Worm (Caenorhabditis elegans) whole organism, early embryonic: ENCODE data around the gene sma-10.

Experiments
- B0310.2 ChIP-seq: sonication (generic microtip); optimal IDR thresholded peaks from 2 replicates; lab custom pipeline; 2016; ENCODE audit warnings: mild to moderate bottlenecking, missing genetic modification characterization, missing compliant biosample characterization
- F13C5.2 ChIP-seq: sonication (generic microtip); optimal IDR thresholded peaks from 2 replicates; lab custom pipeline; 2017; ENCODE audit warnings: mild to moderate bottlenecking, missing genetic modification characterization, inconsistent platforms, missing compliant biosample characterization
- aly-1 ChIP-seq: sonication (generic microtip); optimal IDR thresholded peaks from 2 replicates; lab custom pipeline; 2016; ENCODE audit warnings: missing genetic modification characterization, missing compliant biosample characterization
- ama-1 ChIP-seq: fragments of 150-350 bp; optimal IDR thresholded peaks from 2 replicates; lab custom pipeline; 2014
- ceh-13 ChIP-seq: fragments of 200-800 bp; sonication (Bioruptor generic); optimal IDR thresholded peaks from 2 replicates; lab custom pipeline; 2018; ENCODE audit warnings: mild to moderate bottlenecking, missing genetic modification characterization, missing compliant biosample characterization
- ceh-36 ChIP-seq: sonication (generic microtip); optimal IDR thresholded peaks from 2 replicates; lab custom pipeline; 2016; ENCODE audit warnings: missing genetic modification characterization, inconsistent platforms, missing compliant biosample characterization
- ets-7 ChIP-seq: sonication (generic microtip); optimal IDR thresholded peaks from 2 replicates; lab custom pipeline; 2016; ENCODE audit warnings: missing genotype, missing genetic modification characterization, missing compliant biosample characterization
- flt-1 ChIP-seq: fragments of 200-800 bp; sonication (Bioruptor generic); IDR thresholded peaks from 2 replicates; pipeline ENCODE4 v1.3.6; 2022; ENCODE audit warnings: missing genetic modification characterization, missing compliant biosample characterization
- hmbx-1 ChIP-seq: sonication (generic microtip); optimal IDR thresholded peaks from 2 replicates; lab custom pipeline; 2016; ENCODE audit warnings: mild to moderate bottlenecking, missing genetic modification characterization, missing compliant biosample characterization
- hmg-4 ChIP-seq: fragments of 200-800 bp; sonication (Bioruptor generic); optimal IDR thresholded peaks from 2 replicates; lab custom pipeline; 2018; ENCODE audit warnings: mild to moderate bottlenecking, missing genetic modification characterization, missing compliant biosample characterization
- hnd-1 ChIP-seq: sonication (generic microtip); optimal IDR thresholded peaks from 2 replicates; lab custom pipeline; 2016; ENCODE audit warnings: missing genetic modification characterization, missing compliant biosample characterization
- pes-1 ChIP-seq: fragments of 200-800 bp; sonication (Bioruptor generic); IDR thresholded peaks from 2 replicates; pipeline ENCODE4 v1.3.6; 2022; ENCODE audit warnings: missing genetic modification reagents, missing genetic modification characterization, missing compliant biosample characterization
- scrt-1 ChIP-seq: fragments of 200-800 bp; sonication (Bioruptor generic); IDR thresholded peaks from 2 replicates; pipeline ENCODE4 v1.3.6; 2022; ENCODE audit warnings: missing genetic modification characterization, missing compliant biosample characterization
- sea-1 ChIP-seq: fragments of 200-800 bp; sonication (Bioruptor generic); conservative IDR thresholded peaks from 2 replicates; pipeline ENCODE4 v1.3.6; 2022; ENCODE audit warnings: missing genetic modification characterization, missing compliant biosample characterization
- tbx-11 ChIP-seq: fragments of 200-800 bp; sonication (Bioruptor generic); IDR thresholded peaks from 2 replicates; pipeline ENCODE4 v1.3.6; 2022; ENCODE audit warnings: missing genetic modification characterization, missing compliant biosample characterization
- tbx-37 ChIP-seq: fragments of 200-800 bp; sonication (Bioruptor generic); conservative IDR thresholded peaks from 2 replicates; pipeline ENCODE4 v1.3.6; 2022; ENCODE audit warnings: missing genetic modification reagents, missing genetic modification characterization, missing compliant biosample characterization
- tra-4 ChIP-seq: sonication (generic microtip); optimal IDR thresholded peaks from 2 replicates; lab custom pipeline; 2017; ENCODE audit warnings: missing genetic modification characterization, missing compliant biosample characterization

sma-10 gene

DNA sequence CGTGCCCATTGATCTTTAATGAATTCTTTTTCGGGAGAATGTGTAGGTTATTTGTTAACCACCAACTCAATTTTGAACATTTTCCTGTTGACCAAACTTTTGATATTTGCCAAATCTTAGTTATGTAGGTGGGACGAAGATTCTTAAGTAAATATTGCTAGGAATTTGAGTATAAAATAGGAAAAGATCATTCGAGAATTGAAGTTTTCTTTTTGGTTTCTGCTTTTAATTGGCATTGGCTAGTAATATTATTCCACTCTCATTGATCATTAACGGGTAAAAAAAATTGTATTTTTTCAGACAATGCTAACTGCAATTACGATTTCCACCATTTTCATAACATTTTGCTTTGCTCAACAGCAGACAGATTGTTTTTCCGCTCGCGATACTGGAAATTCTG lies 8.1 kb upstream of the sma-10 start, which contains the start of gene T21D12.12:
T21D12.12 (plus strand) TSS at position 301 of the 400 bp plus-strand sequence.
- TF ChIP-seq tra-4 (no peak), hmg-4 (GFP tag; lab: Kevin White, UChicago) (no peak), ceh-36 (tag; lab: Kevin White, UChicago) (no peak), tbx-37 (no peak), F13C5.2 (tag; lab: Kevin White, UChicago) (no peak), flt-1 (GFP tag; lab: Robert Waterston, UW) (no peak), sea-1 (no peak), ets-7 (tag; lab: Kevin White, UChicago) (no peak), aly-1 (tag; lab: Kevin White, UChicago) (no peak), ceh-13 (GFP tag; lab: Kevin White, UChicago) (no peak), B0310.2 (no peak), hnd-1 (tag; lab: Kevin White, UChicago) (no peak), hmbx-1 (no peak), pes-1 (no peak), ama-1 (lab: Kevin White, UChicago) (no peak)

DNA sequence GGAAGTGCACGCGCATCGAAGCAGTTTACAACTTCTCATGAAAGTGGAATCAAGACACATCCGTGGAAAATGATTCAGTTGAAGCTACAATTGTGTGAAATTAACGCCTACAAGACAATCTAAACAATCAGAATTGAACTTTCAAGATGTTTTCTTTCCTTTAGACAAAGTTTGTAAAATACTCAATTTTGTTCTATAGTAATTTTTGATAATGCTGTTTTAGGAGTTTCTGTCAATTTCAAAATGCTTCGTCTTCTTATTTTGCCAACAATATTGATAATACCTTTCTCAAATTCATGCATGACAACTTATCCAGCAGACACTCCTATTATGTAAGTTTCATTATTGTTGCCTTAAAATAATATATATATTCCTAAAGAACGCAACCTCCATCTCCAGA lies 5.1 kb upstream of the sma-10 start, which contains the start of gene T21D12.11:
T21D12.11 (plus strand) TSS at position 301 of the 400 bp plus-strand sequence.
- TF ChIP-seq ets-7 (tag; lab: Kevin White, UChicago) (no peak), tbx-37 (no peak), aly-1 (tag; lab: Kevin White, UChicago) (no peak), tbx-11 (no peak)

DNA sequence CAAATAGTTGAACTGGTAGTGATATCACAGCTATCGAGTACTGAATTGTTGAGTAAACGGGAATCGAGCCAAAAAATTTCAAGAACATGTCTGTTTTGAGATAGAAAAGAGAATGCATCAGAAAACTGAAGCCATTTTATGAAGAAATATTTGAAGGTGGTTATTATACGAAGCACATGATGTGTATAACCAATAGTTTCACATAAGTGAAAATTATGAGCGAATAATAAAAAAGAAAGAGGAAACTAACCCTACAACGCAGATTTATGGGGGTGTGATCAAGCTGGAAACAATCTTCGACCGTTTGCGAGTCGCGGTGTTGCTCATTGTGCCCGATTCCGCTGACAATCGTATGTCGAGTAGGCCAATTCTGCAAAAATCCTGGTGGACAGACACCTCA lies 921 bp upstream of the sma-10 start, which contains the start of gene srh-282:
srh-282 (minus strand) TSS at position 101 of the 400 bp plus-strand sequence.
- TF ChIP-seq pes-1 (no peak), tra-4 (no peak)

DNA sequence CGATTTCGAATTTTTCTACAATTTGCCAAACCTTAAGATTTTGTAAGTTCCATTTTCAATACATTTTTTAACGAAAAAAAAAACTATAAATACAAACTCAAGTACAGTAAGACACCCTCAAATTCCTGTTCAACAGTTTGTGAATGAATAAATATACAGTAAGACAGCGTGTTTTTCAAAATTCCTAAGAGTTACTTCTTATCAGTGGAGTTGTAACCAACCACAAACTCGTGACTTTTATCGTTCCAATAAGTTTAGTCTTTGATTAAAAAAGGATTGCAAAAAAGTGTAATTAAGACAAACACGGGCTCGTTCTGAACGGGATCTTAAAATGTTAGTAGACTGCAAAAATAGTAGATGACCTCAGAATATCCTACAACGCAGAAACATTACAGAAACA lies 926 bp downstream of the sma-10 start:
- TF ChIP-seq tra-4 = no peak
- no peak for TF ChIP-seq ama-1 (lab: Kevin White, UChicago)
- TF ChIP-seq hmbx-1 = no peak
- TF ChIP-seq flt-1 (GFP tag; lab: Robert Waterston, UW) = no peak
- no peak for TF ChIP-seq ets-7 (tag; lab: Kevin White, UChicago)
- TF ChIP-seq hnd-1 (tag; lab: Kevin White, UChicago) = no peak
- TF ChIP-seq tbx-37 = no peak
- no peak for TF ChIP-seq hmg-4 (GFP tag; lab: Kevin White, UChicago)
- no peak for TF ChIP-seq F13C5.2 (tag; lab: Kevin White, UChicago)
- TF ChIP-seq B0310.2 = no peak
- no peak for TF ChIP-seq pes-1
- TF ChIP-seq ceh-36 (tag; lab: Kevin White, UChicago) = no peak
- no peak for TF ChIP-seq sea-1
- no peak for TF ChIP-seq ceh-13 (GFP tag; lab: Kevin White, UChicago)
- no peak for TF ChIP-seq scrt-1 (GFP tag; lab: Robert Waterston, UW)
- TF ChIP-seq tbx-11 = no peak
- TF ChIP-seq aly-1 (tag; lab: Kevin White, UChicago) = no peak

DNA sequence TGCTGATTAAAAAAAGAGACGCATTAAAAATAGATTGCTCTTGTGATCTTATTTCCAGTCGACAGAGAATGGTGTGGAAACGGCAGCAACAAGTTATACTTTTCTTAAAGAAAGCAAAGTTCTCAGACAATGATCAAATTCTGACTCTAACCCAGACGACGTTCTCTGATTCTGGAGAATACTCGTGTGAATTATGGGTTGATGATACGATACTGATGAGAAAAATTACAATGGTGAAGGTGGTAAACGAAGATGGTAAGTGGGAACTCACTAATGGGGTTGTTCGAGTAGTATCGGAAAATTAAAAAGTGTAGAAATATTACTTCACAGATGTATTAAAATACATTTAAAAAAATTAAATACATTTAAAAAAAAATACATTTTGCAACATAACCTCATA lies 4.1 kb downstream of the sma-10 start:
- no peak for TF ChIP-seq hmg-4 (GFP tag; lab: Kevin White, UChicago)
- TF ChIP-seq flt-1 (GFP tag; lab: Robert Waterston, UW) = no peak
- TF ChIP-seq ceh-13 (GFP tag; lab: Kevin White, UChicago) = no peak
- TF ChIP-seq tbx-11 = no peak
- TF ChIP-seq aly-1 (tag; lab: Kevin White, UChicago) = no peak
- no peak for TF ChIP-seq tra-4
- no peak for TF ChIP-seq pes-1
- TF ChIP-seq ama-1 (lab: Kevin White, UChicago) = no peak
- no peak for TF ChIP-seq F13C5.2 (tag; lab: Kevin White, UChicago)
- TF ChIP-seq hmbx-1 = no peak

DNA sequence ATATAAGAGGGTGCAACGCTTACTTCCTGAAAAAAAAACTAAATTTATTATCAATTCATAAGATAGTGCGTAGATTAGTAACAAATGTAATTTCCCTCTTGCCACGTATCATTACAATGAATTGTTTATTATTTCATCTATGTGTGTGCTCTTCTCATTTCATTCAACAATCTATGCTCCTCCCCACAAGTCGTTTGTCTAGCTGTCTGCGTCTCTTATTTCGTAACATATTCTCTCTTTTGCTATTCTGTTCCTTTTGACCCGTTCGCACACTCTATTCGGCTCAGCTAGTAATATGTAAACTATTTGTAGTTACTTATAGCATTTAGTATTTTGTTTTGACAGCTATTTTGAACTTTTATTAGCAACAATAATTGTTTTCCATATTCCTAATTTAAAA lies 7.8 kb downstream of the sma-10 start:
- TF ChIP-seq aly-1 (tag; lab: Kevin White, UChicago) = no peak
- TF ChIP-seq ceh-13 (GFP tag; lab: Kevin White, UChicago) = no peak
- TF ChIP-seq ama-1 (lab: Kevin White, UChicago) = no peak
- no peak for TF ChIP-seq F13C5.2 (tag; lab: Kevin White, UChicago)
- no peak for TF ChIP-seq hmbx-1
- no peak for TF ChIP-seq tra-4
- TF ChIP-seq tbx-11 = no peak
- no peak for TF ChIP-seq tbx-37
- no peak for TF ChIP-seq hmg-4 (GFP tag; lab: Kevin White, UChicago)
- TF ChIP-seq ceh-36 (tag; lab: Kevin White, UChicago) = no peak
- TF ChIP-seq hnd-1 (tag; lab: Kevin White, UChicago) = no peak
- TF ChIP-seq flt-1 (GFP tag; lab: Robert Waterston, UW) = no peak
- no peak for TF ChIP-seq scrt-1 (GFP tag; lab: Robert Waterston, UW)
- no peak for TF ChIP-seq ets-7 (tag; lab: Kevin White, UChicago)
- no peak for TF ChIP-seq B0310.2

DNA sequence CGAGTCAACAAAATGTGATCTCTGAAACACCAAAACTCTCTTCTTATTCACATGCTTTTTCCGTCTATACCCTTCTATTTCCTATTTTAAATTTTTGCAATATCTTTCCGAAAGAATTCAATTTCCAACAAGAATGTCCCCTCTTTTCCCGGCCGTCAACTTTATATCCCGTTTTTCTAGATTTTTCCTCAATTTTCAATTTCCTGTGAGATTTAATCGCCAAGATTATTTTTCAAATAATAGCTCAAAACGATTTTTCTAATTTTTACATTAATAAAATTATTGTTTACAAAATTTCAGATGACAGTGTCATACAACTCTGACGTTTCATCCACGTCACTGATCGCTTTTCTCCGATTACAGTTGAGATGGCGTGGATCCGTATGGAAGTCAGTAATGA lies 9.1 kb downstream of the sma-10 start, which contains the start of gene best-19:
best-19 (plus strand) TSS at position 301 of the 400 bp plus-strand sequence.
- no peak for TF ChIP-seq aly-1 (tag; lab: Kevin White, UChicago)
- no peak for TF ChIP-seq sea-1
- TF ChIP-seq scrt-1 (GFP tag; lab: Robert Waterston, UW) = no peak
- TF ChIP-seq tra-4 = no peak
- no peak for TF ChIP-seq hmbx-1
- no peak for TF ChIP-seq tbx-11
- no peak for TF ChIP-seq ets-7 (tag; lab: Kevin White, UChicago)
- no peak for TF ChIP-seq F13C5.2 (tag; lab: Kevin White, UChicago)
- no peak for TF ChIP-seq hnd-1 (tag; lab: Kevin White, UChicago)
- no peak for TF ChIP-seq hmg-4 (GFP tag; lab: Kevin White, UChicago)
- no peak for TF ChIP-seq flt-1 (GFP tag; lab: Robert Waterston, UW)
- TF ChIP-seq pes-1 = no peak
- no peak for TF ChIP-seq B0310.2

DNA sequence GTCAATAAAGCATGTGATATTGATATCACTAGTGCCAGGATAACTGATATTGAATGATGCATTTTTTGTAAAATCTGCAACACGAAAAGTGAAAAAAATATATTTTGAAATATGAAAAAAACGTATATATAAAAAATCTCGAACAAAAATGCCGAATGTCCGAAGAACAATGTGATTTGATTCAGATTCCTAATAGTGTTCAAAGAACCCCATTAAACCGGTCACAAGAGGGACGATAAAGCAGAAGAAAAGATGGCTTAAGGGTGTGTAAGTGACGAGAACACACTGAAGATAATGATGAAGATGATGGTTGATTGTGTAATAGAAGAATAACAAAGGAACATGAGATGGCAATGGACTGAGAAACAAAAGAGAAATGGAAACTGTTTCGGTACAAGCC lies 13.8 kb downstream of the sma-10 start, which contains the start of gene T21D12.14:
T21D12.14 (minus strand) TSS at position 101 of the 400 bp plus-strand sequence.
- TF ChIP-seq B0310.2 (no peak), ama-1 (lab: Kevin White, UChicago) (no peak), ceh-36 (tag; lab: Kevin White, UChicago) (no peak), hmg-4 (GFP tag; lab: Kevin White, UChicago) (no peak), scrt-1 (GFP tag; lab: Robert Waterston, UW) (no peak), ceh-13 (GFP tag; lab: Kevin White, UChicago) (no peak)
